Fruit fly (Drosophila melanogaster) S2 (cell line): ENCODE data around the gene fz2.
A peak's percentile ranks its signal among the peaks of the same experiment; 100 is the strongest.

ENCODE experiments used
- CG8478 ChIP-seq: fragments of >200 bp; optimal IDR thresholded peaks from 2 replicates; lab custom pipeline; 2018
- CTCF ChIP-seq, 2 experiments: fragments of >200 bp; optimal IDR thresholded peaks; 2 replicates each; lab custom pipeline; 2018

Gene fz2

dm6 chr3L:19234922-19235702 lies at the start of gene fz2:
TSS of gene fz2 (minus strand) at chr3L:19235373.
- no peak for TF ChIP-seq CTCF (optimal IDR thresholded peaks at IDR 0.05; lab: Kevin White, UChicago)
- no peak for TF ChIP-seq CG8478 (lab: Kevin White, UChicago)

dm6 chr3L:19280700-19281099 lies 45.5 kb upstream of the fz2 start, which contains the start of gene CG14089:
TSS of gene CG14089 (minus strand) at chr3L:19280800.
- no peak for TF ChIP-seq CG8478 (lab: Kevin White, UChicago)
- TF ChIP-seq CTCF (optimal IDR thresholded peaks at IDR 0.05; lab: Kevin White, UChicago): no peak

dm6 chr3L:19280283-19280682 lies 45.1 kb upstream of the fz2 start:
- TF ChIP-seq CTCF (optimal IDR thresholded peaks at IDR 0.05; lab: Kevin White, UChicago) (no peak), CG8478 (lab: Kevin White, UChicago) (no peak)

dm6 chr3L:19275491-19275890 lies 40.3 kb upstream of the fz2 start, which contains the start of gene CG14086:
TSS of gene CG14086 (plus strand) at chr3L:19275791.
- TF ChIP-seq CTCF (optimal IDR thresholded peaks at IDR 0.05; lab: Kevin White, UChicago): no peak
- TF ChIP-seq CG8478 (lab: Kevin White, UChicago): no peak

dm6 chr3L:19270542-19270941 lies 35.4 kb upstream of the fz2 start, which contains the start of gene CG14088:
TSS of gene CG14088 (minus strand) at chr3L:19270642.
- no peak for TF ChIP-seq CTCF (optimal IDR thresholded peaks at IDR 0.05; lab: Kevin White, UChicago)

- TF ChIP-seq CG8478 (lab: Kevin White, UChicago) (no peak), CTCF (optimal IDR thresholded peaks at IDR 0.05; lab: Kevin White, UChicago) (no peak)
Observed at dm6 chr3L:19268720-19269401, 33.7 kb upstream of the fz2 start, which contains the start of the genes Aldh7A1 and CG14085. TSS of gene Aldh7A1 (minus strand) at chr3L:19268913. TSS of gene CG14085 (plus strand) at chr3L:19269351.

dm6 chr3L:19265761-19266160 lies 30.6 kb upstream of the fz2 start, which contains the start of gene CG45081:
TSS of gene CG45081 (plus strand) at chr3L:19266061.
- TF ChIP-seq CG8478 (lab: Kevin White, UChicago) (no peak), CTCF (optimal IDR thresholded peaks at IDR 0.05; lab: Kevin White, UChicago) (no peak)

dm6 chr3L:19264141-19264487 lies 28.9 kb upstream of the fz2 start, which contains the start of gene Max:
TSS of gene Max (minus strand) at chr3L:19264184.
- peak in 1 of 2 experiments; percentile 1 for TF ChIP-seq CTCF (optimal IDR thresholded peaks at IDR 0.05; lab: Kevin White, UChicago)
- TF ChIP-seq CG8478 (lab: Kevin White, UChicago): no peak

- TF ChIP-seq CG8478 (lab: Kevin White, UChicago) (no peak), CTCF (optimal IDR thresholded peaks at IDR 0.05; lab: Kevin White, UChicago) (no peak)
Observed at dm6 chr3L:19263480-19264140, 28.4 kb upstream of the fz2 start, which contains the start of the genes CG42374 and Mettl5. TSS of gene CG42374 (plus strand) at chr3L:19263766. TSS of gene Mettl5 (plus strand) at chr3L:19263766.

- TF ChIP-seq CTCF (optimal IDR thresholded peaks at IDR 0.05; lab: Kevin White, UChicago) (no peak), CG8478 (lab: Kevin White, UChicago) (no peak)
Observed at dm6 chr3L:19261720-19262119, 26.5 kb upstream of the fz2 start.

dm6 chr3L:19261213-19261612 lies 26.0 kb upstream of the fz2 start, which contains the start of gene Bet1:
TSS of gene Bet1 (plus strand) at chr3L:19261394.
- TF ChIP-seq CTCF (optimal IDR thresholded peaks at IDR 0.05; lab: Kevin White, UChicago) (no peak), CG8478 (lab: Kevin White, UChicago) (no peak)

- TF ChIP-seq CG8478 (lab: Kevin White, UChicago): no peak
- TF ChIP-seq CTCF (optimal IDR thresholded peaks at IDR 0.05; lab: Kevin White, UChicago): no peak
Observed at dm6 chr3L:19260278-19260803, 25.2 kb upstream of the fz2 start, which contains the start of gene nes. TSS of gene nes (minus strand) at chr3L:19260679.

dm6 chr3L:19258199-19258598 lies 23.0 kb upstream of the fz2 start:
- TF ChIP-seq CG8478 (lab: Kevin White, UChicago) (no peak), CTCF (optimal IDR thresholded peaks at IDR 0.05; lab: Kevin White, UChicago) (no peak)
